Fruit fly (Drosophila melanogaster) whole organism, embryonic: ENCODE data around the gene CG42820.

ENCODE experiments used
- B-H2 ChIP-seq: fragments of 200-800 bp; sonication (Bioruptor generic); optimal IDR thresholded peaks from 2 replicates; lab custom pipeline; 2018; ENCODE audit warnings: missing biosample characterization, mild to moderate bottlenecking, missing genetic modification characterization
- CG10321 ChIP-seq: fragments of 200-800 bp; sonication (Bioruptor generic); IDR thresholded peaks from 2 replicates; pipeline ENCODE4 v1.3.6; 2022; ENCODE audit warnings: missing biosample characterization, missing genetic modification characterization
- CG11456 ChIP-seq: fragments of 200-800 bp; sonication (Bioruptor generic); IDR thresholded peaks from 3 replicates; pipeline ENCODE4 v1.3.6; 2022; ENCODE audit warnings: missing biosample characterization, missing genetic modification characterization
- CG14965 ChIP-seq: fragments of 200-800 bp; sonication (Bioruptor generic); optimal IDR thresholded peaks from 2 replicates; lab custom pipeline; 2016; ENCODE audit warnings: missing biosample characterization, missing genetic modification characterization, borderline replicate concordance
- CG1602 ChIP-seq: fragments of 200-800 bp; sonication (Bioruptor generic); optimal IDR thresholded peaks from 3 replicates; lab custom pipeline; 2016; ENCODE audit warnings: missing biosample characterization, missing genetic modification characterization
- CG1647 ChIP-seq: fragments of 200-800 bp; sonication (Bioruptor generic); optimal IDR thresholded peaks from 3 replicates; lab custom pipeline; 2016; ENCODE audit warnings: missing biosample characterization, missing genetic modification characterization
- CG2129 ChIP-seq: fragments of 200-800 bp; sonication (Bioruptor generic); IDR thresholded peaks from 2 replicates; pipeline ENCODE4 v1.3.6; 2022; ENCODE audit warnings: missing biosample characterization, missing genetic modification characterization; ENCODE audit not compliant: partially characterized antibody
- CG2875 ChIP-seq: fragments of 200-800 bp; sonication (Bioruptor generic); optimal IDR thresholded peaks from 2 replicates; lab custom pipeline; 2017; ENCODE audit warnings: missing biosample characterization, mild to moderate bottlenecking, missing genetic modification characterization, missing genetic modification reagents
- CG3281 ChIP-seq: fragments of 200-800 bp; sonication (Bioruptor generic); optimal IDR thresholded peaks from 3 replicates; lab custom pipeline; 2017; ENCODE audit warnings: missing biosample characterization, mild to moderate bottlenecking, missing genetic modification characterization
- CG43689 ChIP-seq: fragments of 200-800 bp; sonication (Bioruptor generic); IDR thresholded peaks from 2 replicates; pipeline ENCODE4 v1.3.6; 2022; ENCODE audit warnings: missing biosample characterization, missing genetic modification characterization
- CG4424 ChIP-seq: fragments of 200-800 bp; sonication (Bioruptor generic); optimal IDR thresholded peaks from 3 replicates; lab custom pipeline; 2016; ENCODE audit warnings: missing biosample characterization, missing genetic modification characterization
- CG4854 ChIP-seq: fragments of 200-800 bp; sonication (Bioruptor generic); optimal IDR thresholded peaks from 2 replicates; lab custom pipeline; 2016; ENCODE audit warnings: missing biosample characterization, missing genetic modification characterization, inconsistent platforms
- CG6765 ChIP-seq: fragments of 200-800 bp; sonication (Bioruptor generic); optimal IDR thresholded peaks from 3 replicates; lab custom pipeline; 2017; ENCODE audit warnings: missing biosample characterization, mild to moderate bottlenecking, missing genetic modification characterization
- CG7357 ChIP-seq: fragments of 200-800 bp; sonication (Bioruptor generic); IDR thresholded peaks from 3 replicates; pipeline ENCODE4 v1.3.6; 2022; ENCODE audit warnings: missing biosample characterization, missing genetic modification characterization
- CG8478 ChIP-seq: fragments of >200 bp; optimal IDR thresholded peaks from 2 replicates; lab custom pipeline; 2018
- CG8765 ChIP-seq: fragments of 200-800 bp; sonication (Bioruptor generic); IDR thresholded peaks from 2 replicates; pipeline ENCODE4 v1.3.6; 2022; ENCODE audit warnings: missing biosample characterization, missing genetic modification characterization
- CG8944 ChIP-seq: fragments of 200-800 bp; sonication (Bioruptor generic); optimal IDR thresholded peaks from 3 replicates; lab custom pipeline; 2016; ENCODE audit warnings: missing biosample characterization, missing genetic modification characterization
- CG9876 ChIP-seq: fragments of 200-800 bp; sonication (Bioruptor generic); optimal IDR thresholded peaks from 2 replicates; lab custom pipeline; 2016; ENCODE audit warnings: missing biosample characterization, missing genetic modification characterization
- CTCF ChIP-seq: fragments of 200-800 bp; sonication (Bioruptor generic); optimal IDR thresholded peaks from 2 replicates; lab custom pipeline; 2017; ENCODE audit warnings: missing biosample characterization, mild to moderate bottlenecking, missing genetic modification characterization, moderate library complexity
- CkIIα-i1 ChIP-seq: fragments of 200-800 bp; sonication (Bioruptor generic); IDR thresholded peaks from 2 replicates; pipeline ENCODE4 v1.3.6; 2022; ENCODE audit warnings: missing biosample characterization, missing genetic modification characterization
- Drgx ChIP-seq: fragments of 200-800 bp; sonication (Bioruptor generic); IDR thresholded peaks from 2 replicates; pipeline ENCODE4 v1.3.6; 2022; ENCODE audit warnings: missing biosample characterization, missing genetic modification characterization
- Elba2 ChIP-seq: fragments of 200-800 bp; sonication (Bioruptor generic); optimal IDR thresholded peaks from 3 replicates; lab custom pipeline; 2016; ENCODE audit warnings: missing biosample characterization, missing genetic modification characterization
- GATAe ChIP-seq: fragments of 200-800 bp; sonication (Bioruptor generic); conservative IDR thresholded peaks from 2 replicates; pipeline ENCODE4 v1.3.6; 2022; ENCODE audit warnings: missing biosample characterization, missing genetic modification characterization
- H15 ChIP-seq: fragments of 200-800 bp; sonication (Bioruptor generic); IDR thresholded peaks from 3 replicates; pipeline ENCODE4 v1.3.6; 2022; ENCODE audit warnings: missing biosample characterization, missing genetic modification characterization
- Lhr ChIP-seq: fragments of 200-800 bp; sonication (Bioruptor generic); optimal IDR thresholded peaks from 3 replicates; lab custom pipeline; 2017; ENCODE audit warnings: mild to moderate bottlenecking, missing biosample characterization, missing genetic modification reagents, missing genetic modification characterization
- Med ChIP-seq: fragments of 200-800 bp; sonication (Bioruptor generic); peaks from one replicate; lab custom pipeline; 2016; ENCODE audit warnings: missing biosample characterization, missing genetic modification characterization, mild to moderate bottlenecking, inconsistent platforms, moderate library complexity
- Myb ChIP-seq: fragments of 200-800 bp; sonication (Bioruptor generic); optimal IDR thresholded peaks from 2 replicates; lab custom pipeline; 2016; ENCODE audit warnings: missing biosample characterization, missing genetic modification characterization
- Nf-YB ChIP-seq: fragments of 200-800 bp; sonication (Bioruptor generic); optimal IDR thresholded peaks from 3 replicates; lab custom pipeline; 2019; ENCODE audit warnings: missing biosample characterization, mild to moderate bottlenecking, missing genetic modification characterization, moderate library complexity
- Pdp1 ChIP-seq, 2 experiments: fragments of 200-800 bp; sonication (Bioruptor generic); optimal IDR thresholded peaks; 3 replicates each; lab custom pipeline; 2016; ENCODE audit warnings: missing biosample characterization in 2 of 2, missing genetic modification characterization in 2 of 2, mild to moderate bottlenecking in 1 of 2, moderate library complexity in 1 of 2
- Xbp1 ChIP-seq: fragments of 200-800 bp; sonication (Bioruptor generic); optimal IDR thresholded peaks from 3 replicates; lab custom pipeline; 2016; ENCODE audit warnings: missing biosample characterization, mild to moderate bottlenecking, missing genetic modification characterization
- Xrp1 ChIP-seq: fragments of 200-800 bp; sonication (Bioruptor generic); IDR thresholded peaks from 2 replicates; pipeline ENCODE4 v1.3.6; 2022; ENCODE audit warnings: missing biosample characterization, missing genetic modification characterization
- bab2 ChIP-seq: fragments of 200-800 bp; sonication (Bioruptor generic); optimal IDR thresholded peaks from 2 replicates; lab custom pipeline; 2016; ENCODE audit warnings: missing biosample characterization, missing genetic modification characterization
- cato ChIP-seq: fragments of 200-800 bp; sonication (Bioruptor generic); optimal IDR thresholded peaks from 2 replicates; lab custom pipeline; 2016; ENCODE audit warnings: missing biosample characterization, missing genetic modification characterization, borderline replicate concordance
- crp ChIP-seq, 2 experiments: fragments of 200-800 bp; sonication (Bioruptor generic); optimal IDR thresholded peaks; 2 replicates in 1 of 2; 3 replicates in 1 of 2; lab custom pipeline; 2017; ENCODE audit warnings: missing biosample characterization in 2 of 2, missing genetic modification characterization in 2 of 2, mild to moderate bottlenecking in 1 of 2, moderate library complexity in 1 of 2
- dati ChIP-seq: fragments of 200-800 bp; sonication (Bioruptor generic); IDR thresholded peaks from 2 replicates; pipeline ENCODE4 v1.3.6; 2022; ENCODE audit warnings: missing biosample characterization, missing genetic modification characterization
- dm ChIP-seq: fragments of 200-800 bp; sonication (Bioruptor generic); optimal IDR thresholded peaks from 3 replicates; lab custom pipeline; 2016; ENCODE audit warnings: missing biosample characterization, missing genetic modification characterization
- ewg ChIP-seq: fragments of 200-800 bp; sonication (Bioruptor generic); optimal IDR thresholded peaks from 3 replicates; lab custom pipeline; 2017; ENCODE audit warnings: mild to moderate bottlenecking, missing biosample characterization, missing genetic modification reagents, missing genetic modification characterization
- exex ChIP-seq: fragments of 200-800 bp; sonication (Bioruptor generic); optimal IDR thresholded peaks from 4 replicates; lab custom pipeline; 2018; ENCODE audit warnings: missing biosample characterization, mild to moderate bottlenecking, missing genetic modification characterization, moderate library complexity
- gro ChIP-seq: fragments of 200-800 bp; sonication (Bioruptor generic); optimal IDR thresholded peaks from 2 replicates; lab custom pipeline; 2016; ENCODE audit warnings: missing biosample characterization, missing genetic modification characterization
- gsb-n ChIP-seq: fragments of 200-800 bp; sonication (Bioruptor generic); optimal IDR thresholded peaks from 3 replicates; lab custom pipeline; 2018; ENCODE audit warnings: missing biosample characterization, mild to moderate bottlenecking, missing genetic modification characterization
- ham ChIP-seq: fragments of 200-800 bp; sonication (Bioruptor generic); IDR thresholded peaks from 2 replicates; pipeline ENCODE4 v1.3.6; 2022; ENCODE audit warnings: missing biosample characterization, missing genetic modification characterization
- insv ChIP-seq, 2 experiments: fragments of 200-800 bp; sonication (Bioruptor generic); optimal IDR thresholded peaks; 3 replicates each; lab custom pipeline; 2016 to 2018; ENCODE audit warnings: missing biosample characterization in 2 of 2, missing genetic modification characterization in 2 of 2
- pita ChIP-seq: fragments of 200-800 bp; sonication (Bioruptor generic); optimal IDR thresholded peaks from 2 replicates; lab custom pipeline; 2017; ENCODE audit warnings: missing biosample characterization, mild to moderate bottlenecking, missing genetic modification characterization
- sens-2 ChIP-seq: fragments of 200-800 bp; sonication (Bioruptor generic); IDR thresholded peaks from 2 replicates; pipeline ENCODE4 v1.3.6; 2022; ENCODE audit warnings: missing biosample characterization, missing genetic modification characterization
- sisA ChIP-seq: fragments of 200-800 bp; sonication (Bioruptor generic); IDR thresholded peaks from 2 replicates; pipeline ENCODE4 v1.3.6; 2022; ENCODE audit warnings: missing biosample characterization, missing genetic modification characterization
- sr ChIP-seq: fragments of 200-800 bp; sonication (Bioruptor generic); IDR thresholded peaks from 3 replicates; pipeline ENCODE4 v1.3.6; 2022; ENCODE audit warnings: missing biosample characterization, missing genetic modification characterization
- sug ChIP-seq: fragments of 200-800 bp; optimal IDR thresholded peaks from 2 replicates; lab custom pipeline; 2019; ENCODE audit warnings: missing biosample characterization, mild to moderate bottlenecking, missing genetic modification characterization, moderate library complexity

CG42820 gene

dm6 chr2L:8364006-8364956 is 27.9 kb downstream of the CG42820 start, which contains the start of the genes RpS13 and CSN8 (continued):
- TF ChIP-seq bab2 (no peak), CG7357 (0 out of 3 replicates have a peak, but pooled peaks have one; percentile 11), ewg (GFP tag; lab: Kevin White, UChicago) (no peak), CG4854 (GFP tag; lab: Kevin White, UChicago) (no peak), Xbp1 (GFP tag; lab: Kevin White, UChicago) (no peak), CG8478 (lab: Kevin White, UChicago) (no peak), H15 (GFP tag; lab: Robert Waterston, UW) (no peak), pita (GFP tag; lab: Kevin White, UChicago) (no peak), CG9876 (GFP tag; lab: Kevin White, UChicago) (no peak), CTCF (peak; percentile 7), Pdp1 (GFP tag; optimal IDR thresholded peaks at IDR 0.05; lab: Kevin White, UChicago) (peak in 1 of 2 experiments; percentile 9), CG6765 (GFP tag; lab: Kevin White, UChicago) (peak; percentile 59), CG1602 (GFP tag; lab: Kevin White, UChicago) (no peak), sens-2 (GFP tag; lab: Robert Waterston, UW) (no peak), crp (GFP tag; optimal IDR thresholded peaks at IDR 0.05; lab: Kevin White, UChicago) (no peak), CG14965 (no peak)

dm6 chr2L:8362955-8363285 is 29.3 kb downstream of the CG42820 start:
- no peak for TF ChIP-seq Drgx (GFP tag; lab: Robert Waterston, UW)
- peak; percentile 63 for TF ChIP-seq Elba2
- TF ChIP-seq sug (tag; lab: Kevin White, UChicago): peak; percentile 77
- peak in 1 of 2 experiments; percentile 67 for TF ChIP-seq insv (GFP tag; optimal IDR thresholded peaks at IDR 0.05; lab: Kevin White, UChicago)
- TF ChIP-seq CG8765 (GFP tag; lab: Robert Waterston, UW): 0 out of 2 replicates have a peak, but pooled peaks have one; percentile 9
- peak; percentile 5 for TF ChIP-seq exex (tag; lab: Kevin White, UChicago)
- TF ChIP-seq Med (GFP tag; lab: Kevin White, UChicago): peak; percentile 37
- TF ChIP-seq gro: no peak
- TF ChIP-seq CG2129: no peak

- TF ChIP-seq Lhr: no peak
- peak; percentile 82 for TF ChIP-seq CG4424 (GFP tag; lab: Kevin White, UChicago)
- peak; percentile 46 for TF ChIP-seq CG1647 (GFP tag; lab: Kevin White, UChicago)
- TF ChIP-seq exex (tag; lab: Kevin White, UChicago): peak; percentile 77
- TF ChIP-seq CG11456 (GFP tag; lab: Robert Waterston, UW): peak; percentile 88
- TF ChIP-seq gsb-n (tag; lab: Kevin White, UChicago): peak; percentile 19
- peak; percentile 70 for TF ChIP-seq B-H2 (GFP tag; lab: Kevin White, UChicago)
- TF ChIP-seq sr (GFP tag; lab: Robert Waterston, UW): peak; percentile 22; the same call in 1 of the 3 replicates
- peak; percentile 75 for TF ChIP-seq CG8944 (GFP tag; lab: Kevin White, UChicago)
- peak; percentile 83 for TF ChIP-seq Xrp1 (GFP tag; lab: Robert Waterston, UW)
- no peak for TF ChIP-seq CG43689 (GFP tag; lab: Robert Waterston, UW)
- no peak for TF ChIP-seq CG10321
- peak; percentile 79 for TF ChIP-seq sisA (GFP tag; lab: Robert Waterston, UW)
- peak; percentile 26 for TF ChIP-seq Nf-YB (GFP tag; lab: Kevin White, UChicago)
- peak; percentile 38; the same call in 1 of the 2 replicates for TF ChIP-seq GATAe
- TF ChIP-seq cato (GFP tag; lab: Kevin White, UChicago): no peak
- peak; percentile 54 for TF ChIP-seq CG2875 (GFP tag; lab: Kevin White, UChicago)
- peak; percentile 61; the same call in 1 of the 2 replicates for TF ChIP-seq dati
- TF ChIP-seq ham (GFP tag; lab: Robert Waterston, UW): no peak
- TF ChIP-seq CG3281 (GFP tag; lab: Kevin White, UChicago): peak; percentile 81
- peak; percentile 65 for TF ChIP-seq Myb (GFP tag; lab: Kevin White, UChicago)
- TF ChIP-seq CkIIα-i1 (GFP tag; lab: Robert Waterston, UW): 0 out of 2 replicates have a peak, but pooled peaks have one; percentile 37
- TF ChIP-seq dm (GFP tag; lab: Kevin White, UChicago): peak; percentile 52
Measured at dm6 chr2L:8362273-8362954, 29.8 kb downstream of the CG42820 start, which contains the start of gene CG7627. CG7627 (minus strand) TSS chr2L:8362469.
